Worm (Caenorhabditis elegans): ENCODE measurements around the gene T09A12.8.

ce11 chrIV:8192878-8193277, 50.6 kb downstream of the T09A12.8 start:
- TF ChIP-seq egl-27 (tag; optimal IDR thresholded peaks at IDR 0.05) (no peak), mdl-1 (tag; optimal IDR thresholded peaks at IDR 0.05) (no peak), nhr-12 (tag; optimal IDR thresholded peaks at IDR 0.05) (no peak), nhr-129 (tag; optimal IDR thresholded peaks at IDR 0.05) (no peak), elt-1 (tag; optimal IDR thresholded peaks at IDR 0.05) (no peak), unc-62 (GFP tag; optimal IDR thresholded peaks at IDR 0.05) (no peak), R02D3.7 (tag; optimal IDR thresholded peaks at IDR 0.05) (no peak), ama-1 (optimal IDR thresholded peaks at IDR 0.05) (no peak), ztf-4 (tag; optimal IDR thresholded peaks at IDR 0.05) (no peak)

Measured in whole organism, L2 larva.